Fruit fly (Drosophila melanogaster): ENCODE results near the gene CG15362.

- TF ChIP-seq gl (tag; optimal IDR thresholded peaks at IDR 0.05), result no peak
- no peak for TF ChIP-seq CG9948 (tag; optimal IDR thresholded peaks at IDR 0.05)
- 0 out of 2 replicates have a peak, but pooled peaks have one; percentile 33 for TF ChIP-seq CG12605 (GFP tag; IDR thresholded peaks at IDR 0.05)
- no peak for TF ChIP-seq rn (GFP tag; IDR thresholded peaks at IDR 0.05)
- TF ChIP-seq fd96Ca (GFP tag; IDR thresholded peaks at IDR 0.05), result no peak
- no peak for TF ChIP-seq Pif1B (GFP tag; optimal IDR thresholded peaks at IDR 0.05)
- TF ChIP-seq CG32121 (GFP tag; IDR thresholded peaks at IDR 0.05), result no peak
- no peak for TF ChIP-seq CG13204 (GFP tag; optimal IDR thresholded peaks at IDR 0.05)
- TF ChIP-seq CG8159 (tag; optimal IDR thresholded peaks at IDR 0.05), result no peak
- no peak for TF ChIP-seq Pif1A (GFP tag; optimal IDR thresholded peaks at IDR 0.05)
- no peak for TF ChIP-seq D1 (tag; optimal IDR thresholded peaks at IDR 0.05)
- no peak for TF ChIP-seq Snoo (tag; optimal IDR thresholded peaks at IDR 0.05)
- no peak for TF ChIP-seq CG34367 (tag; optimal IDR thresholded peaks at IDR 0.05)
These were observed 7.2 kb downstream of the CG15362 start, which contains the start of gene Npc2a for dm6 chr2L:1988192-1988561.

Measured in whole organism, pupa.